Worm (Caenorhabditis elegans): ENCODE results near the gene Y37E11B.7.

- no peak for TF ChIP-seq egl-27 (tag; optimal IDR thresholded peaks at IDR 0.05)
- no peak for TF ChIP-seq mep-1 (tag; optimal IDR thresholded peaks at IDR 0.05)
- TF ChIP-seq unc-62 (GFP tag; optimal IDR thresholded peaks at IDR 0.05 in 1 of 2), result no peak
- no peak for TF ChIP-seq unc-62 (tag; optimal IDR thresholded peaks at IDR 0.05)
- no peak for TF ChIP-seq pqm-1 (tag; optimal IDR thresholded peaks at IDR 0.05)
- no peak for TF ChIP-seq ztf-7 (tag; optimal IDR thresholded peaks at IDR 0.05)
Observed at ce11 chrIV:3638250-3638926, 38.4 kb upstream of the Y37E11B.7 start.
